Worm (Caenorhabditis elegans) whole organism, late embryonic: ENCODE data around the gene str-205.

Experiments used
- F13H6.1 ChIP-seq: sonication (generic microtip); optimal IDR thresholded peaks from 2 replicates; lab custom pipeline; 2016; ENCODE audit warnings: missing genetic modification characterization, missing compliant biosample characterization
- K02D7.2 ChIP-seq: sonication (generic microtip); optimal IDR thresholded peaks from 2 replicates; lab custom pipeline; 2017; ENCODE audit warnings: mild to moderate bottlenecking, missing genetic modification characterization, missing compliant biosample characterization
- Y22D7AL.16 ChIP-seq: sonication (generic microtip); optimal IDR thresholded peaks from 2 replicates; lab custom pipeline; 2016; ENCODE audit warnings: missing genetic modification characterization, missing compliant biosample characterization
- ahr-1 ChIP-seq: sonication (generic microtip); optimal IDR thresholded peaks from 2 replicates; lab custom pipeline; 2016; ENCODE audit warnings: missing genetic modification characterization, missing compliant biosample characterization
- ceh-14 ChIP-seq: sonication (generic microtip); optimal IDR thresholded peaks from 2 replicates; lab custom pipeline; 2016; ENCODE audit warnings: missing genotype, missing genetic modification characterization, missing compliant biosample characterization
- ceh-2 ChIP-seq: sonication (generic microtip); optimal IDR thresholded peaks from 2 replicates; lab custom pipeline; 2016; ENCODE audit warnings: missing genotype, missing genetic modification characterization, missing compliant biosample characterization
- ceh-22 ChIP-seq: sonication (generic microtip); optimal IDR thresholded peaks from 2 replicates; lab custom pipeline; 2017; ENCODE audit warnings: missing biosample characterization, missing genetic modification characterization
- ceh-24 ChIP-seq: sonication (generic microtip); optimal IDR thresholded peaks from 2 replicates; lab custom pipeline; 2016; ENCODE audit warnings: mild to moderate bottlenecking, missing genetic modification characterization, missing compliant biosample characterization
- ceh-31 ChIP-seq: sonication (generic microtip); optimal IDR thresholded peaks from 2 replicates; lab custom pipeline; 2016; ENCODE audit warnings: missing genetic modification characterization, missing compliant biosample characterization
- ceh-34 ChIP-seq: sonication (generic microtip); optimal IDR thresholded peaks from 2 replicates; lab custom pipeline; 2016; ENCODE audit warnings: mild to moderate bottlenecking, missing genetic modification characterization, missing compliant biosample characterization
- ceh-48 ChIP-seq: sonication (generic microtip); optimal IDR thresholded peaks from 2 replicates; lab custom pipeline; 2016; ENCODE audit warnings: missing genetic modification characterization, inconsistent platforms, missing compliant biosample characterization
- ceh-6 ChIP-seq: fragments of 200-800 bp; sonication (Bioruptor generic); optimal IDR thresholded peaks from 2 replicates; lab custom pipeline; 2018; ENCODE audit warnings: mild to moderate bottlenecking, missing genetic modification characterization, missing compliant biosample characterization
- che-1 ChIP-seq: sonication (generic microtip); optimal IDR thresholded peaks from 2 replicates; lab custom pipeline; 2016; ENCODE audit warnings: mild to moderate bottlenecking, missing genetic modification characterization, missing compliant biosample characterization
- dve-1 ChIP-seq: sonication (generic microtip); optimal IDR thresholded peaks from 2 replicates; lab custom pipeline; 2017; ENCODE audit warnings: antibody characterized with exemption, mild to moderate bottlenecking, missing genetic modification characterization, missing compliant biosample characterization
- elt-2 ChIP-seq: sonication (generic microtip); optimal IDR thresholded peaks from 2 replicates; lab custom pipeline; 2016; ENCODE audit warnings: missing genetic modification reagents, missing genetic modification characterization, missing compliant biosample characterization
- elt-4 ChIP-seq: sonication (generic microtip); optimal IDR thresholded peaks from 2 replicates; lab custom pipeline; 2016; ENCODE audit warnings: missing genetic modification characterization, missing compliant biosample characterization
- ets-4 ChIP-seq: sonication (generic microtip); optimal IDR thresholded peaks from 2 replicates; lab custom pipeline; 2016; ENCODE audit warnings: missing genetic modification characterization, missing compliant biosample characterization
- fax-1 ChIP-seq: sonication (generic microtip); optimal IDR thresholded peaks from 2 replicates; lab custom pipeline; 2016; ENCODE audit warnings: missing genotype, missing genetic modification characterization, missing compliant biosample characterization
- fkh-10 ChIP-seq: fragments of 150-350 bp; optimal IDR thresholded peaks from 2 replicates; lab custom pipeline; 2014; ENCODE audit warnings: missing biosample characterization, missing genetic modification reagents, missing genetic modification characterization
- fkh-6 ChIP-seq: sonication (generic microtip); optimal IDR thresholded peaks from 2 replicates; lab custom pipeline; 2016; ENCODE audit warnings: missing genetic modification characterization, missing compliant biosample characterization
- hlh-13 ChIP-seq: fragments of 200-800 bp; sonication (Bioruptor generic); optimal IDR thresholded peaks from 2 replicates; lab custom pipeline; 2018; ENCODE audit warnings: mild to moderate bottlenecking, missing genetic modification characterization, missing compliant biosample characterization
- hlh-30 ChIP-seq: sonication (generic microtip); optimal IDR thresholded peaks from 2 replicates; lab custom pipeline; 2017; ENCODE audit warnings: antibody characterized with exemption, missing genetic modification characterization, missing compliant biosample characterization; ENCODE audit not compliant: insufficient read depth
- hlh-8 ChIP-seq: sonication (generic microtip); optimal IDR thresholded peaks from 2 replicates; lab custom pipeline; 2016; ENCODE audit warnings: missing genotype, missing genetic modification characterization, missing compliant biosample characterization
- lim-6 ChIP-seq: sonication (generic microtip); optimal IDR thresholded peaks from 2 replicates; lab custom pipeline; 2016; ENCODE audit warnings: missing genetic modification characterization, missing compliant biosample characterization
- lin-11 ChIP-seq: fragments of 200-800 bp; sonication (Bioruptor generic); optimal IDR thresholded peaks from 2 replicates; lab custom pipeline; 2018; ENCODE audit warnings: mild to moderate bottlenecking, missing genetic modification characterization, missing compliant biosample characterization
- madf-2 ChIP-seq: sonication (generic microtip); optimal IDR thresholded peaks from 2 replicates; lab custom pipeline; 2017; ENCODE audit warnings: missing genetic modification characterization, missing compliant biosample characterization
- mec-3 ChIP-seq: sonication (generic microtip); optimal IDR thresholded peaks from 2 replicates; lab custom pipeline; 2016; ENCODE audit warnings: borderline replicate concordance, missing genetic modification characterization, missing compliant biosample characterization
- nhr-11 ChIP-seq: fragments of 150-350 bp; optimal IDR thresholded peaks from 2 replicates; lab custom pipeline; 2014; ENCODE audit warnings: missing biosample characterization, missing genetic modification characterization
- pha-2 ChIP-seq: sonication (generic microtip); optimal IDR thresholded peaks from 2 replicates; lab custom pipeline; 2017; ENCODE audit warnings: mild to moderate bottlenecking, missing genetic modification characterization, missing compliant biosample characterization
- pha-4 ChIP-seq: fragments of 150-350 bp; optimal IDR thresholded peaks from 2 replicates; lab custom pipeline; 2018; ENCODE audit warnings: missing biosample characterization, missing genetic modification reagents, missing genetic modification characterization
- pqm-1 ChIP-seq: sonication (generic microtip); optimal IDR thresholded peaks from 2 replicates; lab custom pipeline; 2016; ENCODE audit warnings: missing genetic modification characterization, missing compliant biosample characterization
- pros-1 ChIP-seq: fragments of 150-350 bp; optimal IDR thresholded peaks from 2 replicates; lab custom pipeline; 2014; ENCODE audit warnings: missing biosample characterization, missing genetic modification reagents, missing genetic modification characterization
- ref-2 ChIP-seq: sonication (generic microtip); optimal IDR thresholded peaks from 2 replicates; lab custom pipeline; 2016; ENCODE audit warnings: missing genetic modification characterization, missing compliant biosample characterization
- sdc-2 ChIP-seq: sonication (generic microtip); optimal IDR thresholded peaks from 2 replicates; lab custom pipeline; 2016; ENCODE audit warnings: missing genotype, missing genetic modification characterization, missing compliant biosample characterization
- sox-2 ChIP-seq: fragments of 200-800 bp; sonication (Bioruptor generic); IDR thresholded peaks from 2 replicates; pipeline ENCODE4 v1.3.6; 2022; ENCODE audit warnings: missing genetic modification reagents, missing genetic modification characterization, missing compliant biosample characterization
- tbx-2 ChIP-seq: sonication (generic microtip); optimal IDR thresholded peaks from 2 replicates; lab custom pipeline; 2016; ENCODE audit warnings: missing genetic modification characterization, missing compliant biosample characterization
- unc-55 ChIP-seq: sonication (generic microtip); optimal IDR thresholded peaks from 2 replicates; lab custom pipeline; 2017; ENCODE audit warnings: missing biosample characterization, missing genetic modification reagents, missing genetic modification characterization
- unc-86 ChIP-seq: sonication (generic microtip); optimal IDR thresholded peaks from 2 replicates; lab custom pipeline; 2016; ENCODE audit warnings: missing genetic modification characterization, missing compliant biosample characterization
- ztf-16 ChIP-seq: sonication (generic microtip); optimal IDR thresholded peaks from 2 replicates; lab custom pipeline; 2017; ENCODE audit warnings: missing genetic modification characterization, missing compliant biosample characterization

str-205 gene

ce11 chrV:4960686-4961085 lies 30.9 kb upstream of the str-205 start:
- no peak for TF ChIP-seq pros-1 (tag; lab: Kevin White, UChicago)
- TF ChIP-seq ref-2 (tag; lab: Kevin White, UChicago) = no peak
- TF ChIP-seq dve-1 (tag; lab: Kevin White, UChicago) = no peak

DNA sequence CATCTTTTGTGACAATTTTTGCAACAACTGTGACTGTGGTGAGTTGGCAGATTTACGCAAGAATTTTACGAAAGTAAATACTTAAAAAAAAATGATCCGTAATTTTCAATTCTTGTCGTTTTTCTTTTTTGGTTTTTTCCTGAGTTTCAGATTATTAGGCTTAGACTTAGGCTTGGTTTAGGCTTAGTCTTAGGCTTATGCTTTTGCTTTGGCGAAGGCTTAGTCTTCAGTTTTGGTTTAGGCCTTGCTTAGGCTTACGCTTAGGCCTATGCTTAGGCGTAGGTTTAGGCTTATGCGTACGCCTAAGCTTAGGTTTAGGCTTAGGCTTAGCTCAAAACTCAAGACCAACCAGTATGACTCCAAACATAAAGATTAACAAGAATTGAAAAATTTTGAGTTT lies 27.9 kb upstream of the str-205 start:
- TF ChIP-seq mec-3 (tag; lab: Kevin White, UChicago) (no peak), sdc-2 (tag; lab: Kevin White, UChicago) (no peak), ceh-34 (tag; lab: Kevin White, UChicago) (no peak), pha-4 (tag; lab: Kevin White, UChicago) (no peak), ceh-6 (GFP tag; lab: Kevin White, UChicago) (no peak), ceh-48 (tag; lab: Kevin White, UChicago) (no peak), lim-6 (tag; lab: Kevin White, UChicago) (no peak), ceh-2 (no peak)
- TF ChIP-seq, all 69 proteins: peak for 0

DNA sequence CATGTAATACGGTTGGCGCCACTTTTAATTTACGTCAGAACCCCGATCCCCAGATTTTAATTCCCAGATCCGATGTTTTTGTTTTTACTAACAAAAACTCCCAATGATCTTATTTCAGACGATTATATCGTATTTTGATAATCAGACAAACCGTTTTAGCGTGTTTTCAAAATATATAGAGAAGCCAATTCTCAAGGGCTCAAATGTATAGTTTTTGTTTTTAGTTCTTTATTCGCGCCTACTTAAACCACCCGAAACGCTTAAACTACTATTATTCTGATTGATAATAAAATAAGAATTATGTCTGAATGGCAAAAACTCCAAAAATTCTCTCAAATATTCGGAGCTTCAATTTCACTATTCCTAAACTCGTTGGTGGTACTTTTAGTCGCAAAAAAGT lies 26.8 kb upstream of the str-205 start, which contains the start of gene str-208:
Gene str-208 (plus strand): TSS at position 301 of the 400 bp plus-strand sequence.
- TF ChIP-seq madf-2 (no peak), fax-1 (tag; lab: Kevin White, UChicago) (no peak), lim-6 (tag; lab: Kevin White, UChicago) (no peak), fkh-6 (no peak), ceh-22 (no peak), unc-86 (tag; lab: Kevin White, UChicago) (no peak), pha-2 (tag; lab: Kevin White, UChicago) (no peak), fkh-10 (no peak), hlh-30 (tag; lab: Kevin White, UChicago) (no peak)

- no peak for TF ChIP-seq unc-86 (tag; lab: Kevin White, UChicago)
- TF ChIP-seq pqm-1 (tag; lab: Kevin White, UChicago) = no peak
Measured at ce11 chrV:4951434-4951833, 21.7 kb upstream of the str-205 start, which contains the start of gene str-207. Gene str-207, plus strand, starts transcription at chrV:4951734.

DNA sequence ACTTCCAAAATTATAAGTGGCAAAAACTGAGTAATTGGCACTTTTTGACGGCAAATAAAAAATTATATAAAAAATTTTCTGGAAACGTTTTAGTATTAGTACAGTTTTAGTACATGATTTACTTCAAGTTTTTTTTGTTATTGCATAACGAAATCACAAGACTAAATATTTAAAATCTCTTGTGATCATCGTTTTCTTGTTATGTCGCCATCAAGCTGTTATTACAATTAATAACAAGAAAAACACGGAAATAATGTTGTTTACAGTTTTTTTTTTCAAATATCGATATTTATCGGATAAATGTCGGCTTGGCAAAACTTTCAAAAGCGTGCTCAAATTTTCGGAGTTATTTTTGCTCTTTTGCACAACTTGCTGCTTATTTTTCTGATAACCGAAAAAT lies 18.9 kb upstream of the str-205 start, which contains the start of gene str-209:
Gene str-209 (plus strand): TSS at position 301 of the 400 bp plus-strand sequence.
- TF ChIP-seq che-1 (tag; lab: Kevin White, UChicago) = no peak

DNA sequence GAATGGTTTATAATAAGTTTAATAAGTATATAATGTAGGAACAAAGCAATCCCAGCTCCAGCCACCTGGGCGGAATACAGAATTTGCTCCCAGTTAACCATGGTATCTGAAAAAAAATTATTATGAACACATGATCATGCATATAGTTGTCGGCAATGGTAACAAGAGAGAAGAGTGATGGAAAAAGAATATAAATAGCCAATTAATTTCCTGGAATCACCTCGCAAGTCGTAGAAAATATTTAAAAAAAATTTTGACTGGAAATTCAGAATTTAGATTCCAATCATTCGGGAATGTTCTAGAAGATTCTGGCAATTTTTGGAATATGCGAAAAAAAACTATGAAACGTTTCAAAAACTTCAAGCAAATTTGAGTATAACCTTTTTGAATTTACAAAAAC lies 14.5 kb upstream of the str-205 start, which contains the start of gene str-211:
Gene str-211 (minus strand): TSS at position 101 of the 400 bp plus-strand sequence.
- TF ChIP-seq ahr-1 (tag; lab: Kevin White, UChicago) = no peak
- TF ChIP-seq fkh-6 = no peak
- no peak for TF ChIP-seq ets-4 (tag; lab: Kevin White, UChicago)
- no peak for TF ChIP-seq mec-3 (tag; lab: Kevin White, UChicago)
- TF ChIP-seq ceh-14 (tag; lab: Kevin White, UChicago) = no peak
- no peak for TF ChIP-seq F13H6.1 (tag; lab: Kevin White, UChicago)
- TF ChIP-seq K02D7.2 (tag; lab: Kevin White, UChicago) = no peak
- TF ChIP-seq lin-11 = no peak
- TF ChIP-seq hlh-13 = no peak
- no peak for TF ChIP-seq ceh-24 (tag; lab: Kevin White, UChicago)

ce11 chrV:4937337-4937736 lies 7.6 kb upstream of the str-205 start:
- no peak for TF ChIP-seq hlh-13
- no peak for TF ChIP-seq pqm-1 (tag; lab: Kevin White, UChicago)
- no peak for TF ChIP-seq che-1 (tag; lab: Kevin White, UChicago)
- TF ChIP-seq K02D7.2 (tag; lab: Kevin White, UChicago) = no peak
- no peak for TF ChIP-seq elt-2
- no peak for TF ChIP-seq hlh-8 (tag; lab: Kevin White, UChicago)
- TF ChIP-seq tbx-2 (tag; lab: Kevin White, UChicago) = no peak
- TF ChIP-seq fkh-6 = no peak
- TF ChIP-seq Y22D7AL.16 (tag; lab: Kevin White, UChicago) = no peak
- TF ChIP-seq pha-2 (tag; lab: Kevin White, UChicago) = no peak
- TF ChIP-seq ztf-16 (tag; lab: Kevin White, UChicago) = no peak
- TF ChIP-seq sox-2 (GFP tag; lab: Robert Waterston, UW) = no peak
- TF ChIP-seq ceh-22 = no peak
- TF ChIP-seq nhr-11 (tag; lab: Kevin White, UChicago) = no peak
- TF ChIP-seq mec-3 (tag; lab: Kevin White, UChicago) = no peak
- TF ChIP-seq elt-4 (tag; lab: Kevin White, UChicago) = no peak
- no peak for TF ChIP-seq ceh-31 (tag; lab: Kevin White, UChicago)
- TF ChIP-seq lim-6 (tag; lab: Kevin White, UChicago) = no peak
- no peak for TF ChIP-seq lin-11
- no peak for TF ChIP-seq unc-55 (GFP tag; lab: Kevin White, UChicago)
